Worm (Caenorhabditis elegans) whole organism, L4 larva: Measurements from ENCODE around the gene C07D8.5.
A peak's percentile ranks its signal among the peaks of the same experiment; 100 is the strongest.

Source experiments
- F49E8.2 ChIP-seq: sonication (generic microtip); optimal IDR thresholded peaks from 2 replicates; lab custom pipeline; 2016; ENCODE audit warnings: missing compliant biosample characterization, mild to moderate bottlenecking, missing genetic modification characterization, borderline replicate concordance
- ama-1 ChIP-seq: fragments of 150-350 bp; optimal IDR thresholded peaks from 2 replicates; lab custom pipeline; 2014; ENCODE audit warnings: inconsistent platforms, mixed read lengths
- attf-4 ChIP-seq: sonication (generic microtip); optimal IDR thresholded peaks from 3 replicates; lab custom pipeline; 2017; ENCODE audit warnings: missing biosample characterization, missing genetic modification characterization
- ceh-20 ChIP-seq: fragments of 200-800 bp; sonication (Bioruptor generic); IDR thresholded peaks from 2 replicates; pipeline ENCODE4 v1.3.6; 2022; ENCODE audit warnings: missing genetic modification reagents, missing genetic modification characterization, missing compliant biosample characterization
- ceh-32 ChIP-seq: sonication (generic microtip); optimal IDR thresholded peaks from 2 replicates; lab custom pipeline; 2016; ENCODE audit warnings: mild to moderate bottlenecking, missing genetic modification characterization, missing compliant biosample characterization; ENCODE audit not compliant: poor library complexity
- dmd-6 ChIP-seq: fragments of 200-800 bp; sonication (Bioruptor generic); IDR thresholded peaks from 2 replicates; pipeline ENCODE4 v1.3.6; 2022; ENCODE audit warnings: missing genetic modification reagents, missing genetic modification characterization, missing compliant biosample characterization
- egl-43 ChIP-seq: fragments of 200-800 bp; sonication (Bioruptor generic); IDR thresholded peaks from 2 replicates; pipeline ENCODE4 v1.3.6; 2022; ENCODE audit warnings: missing genetic modification reagents, missing genetic modification characterization, missing compliant biosample characterization
- hif-1 ChIP-seq, 2 experiments: sonication (generic microtip); optimal IDR thresholded peaks; 2 replicates each; lab custom pipeline; 2016 to 2017; ENCODE audit warnings: missing compliant biosample characterization in 2 of 2, missing genetic modification characterization in 2 of 2, missing genetic modification reagents in 2 of 2, missing genotype in 2 of 2, mild to moderate bottlenecking in 1 of 2
- hlh-11 ChIP-seq: fragments of 200-800 bp; sonication (Bioruptor generic); optimal IDR thresholded peaks from 2 replicates; lab custom pipeline; 2018; ENCODE audit warnings: mild to moderate bottlenecking, missing genetic modification characterization, missing compliant biosample characterization
- hlh-30 ChIP-seq: sonication (generic microtip); optimal IDR thresholded peaks from 2 replicates; lab custom pipeline; 2017; ENCODE audit warnings: antibody characterized with exemption, mild to moderate bottlenecking, missing genetic modification characterization, missing compliant biosample characterization; ENCODE audit not compliant: insufficient read depth
- hmg-1.1 ChIP-seq: fragments of 200-800 bp; sonication (Bioruptor generic); IDR thresholded peaks from 2 replicates; pipeline ENCODE4 v1.3.6; 2022; ENCODE audit warnings: missing genetic modification reagents, missing genetic modification characterization, missing compliant biosample characterization
- jun-1 ChIP-seq: fragments of 150-350 bp; optimal IDR thresholded peaks from 2 replicates; lab custom pipeline; 2014; ENCODE audit warnings: missing biosample characterization, missing genetic modification reagents, missing genetic modification characterization
- lin-1 ChIP-seq: fragments of 200-800 bp; sonication (Bioruptor generic); IDR thresholded peaks from 2 replicates; pipeline ENCODE4 v1.3.6; 2022; ENCODE audit warnings: missing genetic modification reagents, missing genetic modification characterization, missing compliant biosample characterization
- lin-15B ChIP-seq: fragments of 150-350 bp; sonication (generic microtip); optimal IDR thresholded peaks from 3 replicates; lab custom pipeline; 2014; ENCODE audit warnings: missing biosample characterization, missing genetic modification characterization
- lin-29 ChIP-seq: fragments of 200-800 bp; sonication (Bioruptor generic); IDR thresholded peaks from 2 replicates; pipeline ENCODE4 v1.3.6; 2022; ENCODE audit warnings: missing genetic modification reagents, missing genetic modification characterization, missing compliant biosample characterization
- lin-38 ChIP-seq: fragments of 200-800 bp; sonication (Bioruptor generic); IDR thresholded peaks from 2 replicates; pipeline ENCODE4 v1.3.6; 2022; ENCODE audit warnings: missing genetic modification reagents, missing genetic modification characterization, missing compliant biosample characterization
- lir-3 ChIP-seq: sonication (generic microtip); optimal IDR thresholded peaks from 2 replicates; lab custom pipeline; 2016; ENCODE audit warnings: mild to moderate bottlenecking, missing genetic modification characterization, missing compliant biosample characterization
- lsy-2 ChIP-seq, 2 experiments: fragments of 150-350 bp in 1 of 2; sonication (generic microtip) in 1 of 2; optimal IDR thresholded peaks; 2 replicates each; lab custom pipeline; 2014 to 2017; ENCODE audit warnings: missing biosample characterization in 2 of 2, missing genetic modification characterization in 2 of 2
- madf-5 ChIP-seq, 2 experiments: fragments of 200-800 bp; sonication (Bioruptor generic); IDR thresholded peaks; 2 replicates each; pipeline ENCODE4 v1.3.6; 2022; ENCODE audit warnings: missing compliant biosample characterization in 2 of 2, missing genetic modification characterization in 2 of 2
- madf-9 ChIP-seq: fragments of 200-800 bp; sonication (Bioruptor generic); conservative IDR thresholded peaks from 2 replicates; pipeline ENCODE4 v1.3.6; 2022; ENCODE audit warnings: missing genetic modification reagents, missing genetic modification characterization, missing compliant biosample characterization
- mdl-1 ChIP-seq, 2 experiments: fragments of 150-350 bp in 1 of 2; sonication (generic microtip) in 1 of 2; optimal IDR thresholded peaks; 2 replicates each; lab custom pipeline; 2014 to 2017; ENCODE audit warnings: missing biosample characterization in 2 of 2, missing genetic modification characterization in 2 of 2
- mdt-29 ChIP-seq: fragments of 200-800 bp; sonication (Bioruptor generic); IDR thresholded peaks from 2 replicates; pipeline ENCODE4 v1.3.6; 2022; ENCODE audit warnings: missing genetic modification reagents, missing genetic modification characterization, missing compliant biosample characterization
- mep-1 ChIP-seq: fragments of 150-350 bp; sonication (generic microtip); optimal IDR thresholded peaks from 3 replicates; lab custom pipeline; 2014; ENCODE audit warnings: missing biosample characterization, missing genetic modification characterization
- mes-2 ChIP-seq: sonication (generic microtip); optimal IDR thresholded peaks from 2 replicates; lab custom pipeline; 2016; ENCODE audit warnings: missing genotype, mild to moderate bottlenecking, missing genetic modification characterization, missing compliant biosample characterization; ENCODE audit not compliant: poor library complexity, severe bottlenecking
- mxl-2 ChIP-seq: fragments of 200-800 bp; sonication (Bioruptor generic); conservative IDR thresholded peaks from 2 replicates; pipeline ENCODE4 v1.3.6; 2022; ENCODE audit warnings: missing genetic modification reagents, missing genetic modification characterization, missing compliant biosample characterization
- nhr-10 ChIP-seq: fragments of 150-350 bp; optimal IDR thresholded peaks from 2 replicates; lab custom pipeline; 2014; ENCODE audit warnings: missing biosample characterization, missing genetic modification characterization
- nhr-11 ChIP-seq: fragments of 150-350 bp; optimal IDR thresholded peaks from 2 replicates; lab custom pipeline; 2014; ENCODE audit warnings: missing biosample characterization, missing genetic modification characterization
- nhr-111 ChIP-seq: fragments of 200-800 bp; sonication (Bioruptor generic); optimal IDR thresholded peaks from 2 replicates; lab custom pipeline; 2018; ENCODE audit warnings: mild to moderate bottlenecking, missing genetic modification characterization, missing compliant biosample characterization
- nhr-237 ChIP-seq: sonication (generic microtip); optimal IDR thresholded peaks from 2 replicates; lab custom pipeline; 2017; ENCODE audit warnings: missing biosample characterization, missing genetic modification characterization
- nhr-25 ChIP-seq: sonication (generic microtip); optimal IDR thresholded peaks from 2 replicates; lab custom pipeline; 2017; ENCODE audit warnings: missing genetic modification characterization, mild to moderate bottlenecking, missing compliant biosample characterization, antibody characterized with exemption, moderate library complexity, borderline replicate concordance; ENCODE audit not compliant: insufficient read depth
- nhr-28 ChIP-seq: fragments of 150-350 bp; optimal IDR thresholded peaks from 2 replicates; lab custom pipeline; 2014; ENCODE audit warnings: missing biosample characterization, missing genetic modification characterization
- nhr-48 ChIP-seq: sonication (generic microtip); optimal IDR thresholded peaks from 2 replicates; lab custom pipeline; 2016; ENCODE audit warnings: mild to moderate bottlenecking, missing genetic modification characterization, missing compliant biosample characterization
- nhr-76 ChIP-seq: fragments of 150-350 bp; optimal IDR thresholded peaks from 2 replicates; lab custom pipeline; 2014; ENCODE audit warnings: missing biosample characterization, missing genetic modification characterization
- nhr-77 ChIP-seq: fragments of 150-350 bp; optimal IDR thresholded peaks from 2 replicates; lab custom pipeline; 2014; ENCODE audit warnings: missing biosample characterization, missing genetic modification characterization
- php-3 ChIP-seq: fragments of 200-800 bp; sonication (Bioruptor generic); IDR thresholded peaks from 2 replicates; pipeline ENCODE4 v1.3.6; 2022; ENCODE audit warnings: missing genetic modification reagents, missing genetic modification characterization, missing compliant biosample characterization
- saeg-2 ChIP-seq: fragments of 200-800 bp; sonication (Bioruptor generic); IDR thresholded peaks from 2 replicates; pipeline ENCODE4 v1.3.6; 2022; ENCODE audit warnings: missing genetic modification reagents, missing genetic modification characterization, missing compliant biosample characterization
- spr-3 ChIP-seq: fragments of 200-800 bp; sonication (Bioruptor generic); optimal IDR thresholded peaks from 2 replicates; lab custom pipeline; 2018; ENCODE audit warnings: mild to moderate bottlenecking, missing genetic modification characterization, missing compliant biosample characterization
- unc-39 ChIP-seq: sonication (generic microtip); optimal IDR thresholded peaks from 2 replicates; lab custom pipeline; 2017; ENCODE audit warnings: missing biosample characterization, missing genetic modification characterization
- unc-62 ChIP-seq, 3 experiments: fragments of 150-350 bp in 1 of 3; sonication (generic microtip); optimal IDR thresholded peaks in 2 of 3; peaks in 1 of 3; 1 replicate in 1 of 3; 2 replicates in 2 of 3; lab custom pipeline; 2014 to 2017; ENCODE audit warnings: missing biosample characterization in 3 of 3, missing genetic modification characterization in 3 of 3, missing genetic modification reagents in 3 of 3, missing genotype in 1 of 3
- zag-1 ChIP-seq: fragments of 150-350 bp; optimal IDR thresholded peaks from 2 replicates; lab custom pipeline; 2014; ENCODE audit warnings: missing biosample characterization, missing genetic modification characterization
- zfp-3 ChIP-seq: fragments of 200-800 bp; sonication (Bioruptor generic); conservative IDR thresholded peaks from 2 replicates; pipeline ENCODE4 v1.3.6; 2022; ENCODE audit warnings: missing genetic modification reagents, missing genetic modification characterization, missing compliant biosample characterization
- zip-2 ChIP-seq: fragments of 150-350 bp; optimal IDR thresholded peaks from 2 replicates; lab custom pipeline; 2014; ENCODE audit warnings: missing biosample characterization, missing genetic modification characterization

Gene C07D8.5

ce11 chrX:7328065-7328564 lies 15.7 kb upstream of the C07D8.5 start:
- TF ChIP-seq zag-1 (tag; lab: Kevin White, UChicago) (no peak), zip-2 (tag; lab: Kevin White, UChicago) (no peak), attf-4 (tag; lab: Kevin White, UChicago) (no peak), mes-2 (tag; lab: Kevin White, UChicago) (no peak), nhr-11 (tag; lab: Kevin White, UChicago) (no peak), lin-15B (tag; lab: Kevin White, UChicago) (no peak), dmd-6 (GFP tag; lab: Robert Waterston, UW) (0 out of 2 replicates have a peak, but pooled peaks have one; percentile 7), nhr-77 (tag; lab: Kevin White, UChicago) (no peak), ceh-32 (tag; lab: Kevin White, UChicago) (no peak), unc-62 (GFP tag; optimal IDR thresholded peaks at IDR 0.05 in 1 of 2; lab: Kevin White, UChicago) (peak in 1 of 2 experiments; percentile 10), unc-62 (tag; optimal IDR thresholded peaks at IDR 0.05; lab: Kevin White, UChicago) (no peak), lin-29 (GFP tag; lab: Robert Waterston, UW) (no peak), lin-38 (GFP tag; lab: Robert Waterston, UW) (no peak)

DNA sequence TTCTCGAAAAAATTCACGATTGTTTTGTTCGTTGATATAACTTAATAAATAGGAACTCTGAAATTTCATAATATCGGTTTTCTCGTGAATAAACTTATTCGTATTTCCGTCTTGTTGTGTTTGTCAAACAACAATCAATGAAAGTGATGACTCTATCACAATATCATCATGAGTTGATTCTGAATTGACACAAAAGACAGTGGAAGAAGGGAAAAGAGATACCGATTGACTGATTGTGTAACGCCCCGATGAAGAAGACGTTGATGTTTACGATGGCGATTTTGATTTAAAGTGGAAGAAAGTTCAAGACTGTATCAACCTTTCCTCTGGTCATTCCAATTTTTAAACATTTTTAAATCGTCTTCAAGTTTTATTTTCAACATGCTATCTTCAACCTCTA lies 14.2 kb upstream of the C07D8.5 start, which contains the start of gene ttr-59:
TSS of gene ttr-59 (plus strand) at position 218 of the 400 bp plus-strand sequence.
- no peak for TF ChIP-seq zfp-3 (GFP tag; lab: Robert Waterston, UW)
- TF ChIP-seq ama-1 (lab: Kevin White, UChicago): peak; percentile 4
- TF ChIP-seq nhr-28: peak; percentile 5
- TF ChIP-seq hlh-30 (tag; lab: Kevin White, UChicago): peak; percentile 58

ce11 chrX:7330685-7331196 lies 13.1 kb upstream of the C07D8.5 start, which contains the start of gene ttr-30:
TSS of gene ttr-30 (plus strand) at chrX:7330949.
- TF ChIP-seq ceh-20 (GFP tag; lab: Robert Waterston, UW) (no peak), F49E8.2 (tag; lab: Kevin White, UChicago) (no peak), nhr-25 (tag; lab: Kevin White, UChicago) (peak; percentile 1)
- TF ChIP-seq, all 104 proteins: peak for 1

DNA sequence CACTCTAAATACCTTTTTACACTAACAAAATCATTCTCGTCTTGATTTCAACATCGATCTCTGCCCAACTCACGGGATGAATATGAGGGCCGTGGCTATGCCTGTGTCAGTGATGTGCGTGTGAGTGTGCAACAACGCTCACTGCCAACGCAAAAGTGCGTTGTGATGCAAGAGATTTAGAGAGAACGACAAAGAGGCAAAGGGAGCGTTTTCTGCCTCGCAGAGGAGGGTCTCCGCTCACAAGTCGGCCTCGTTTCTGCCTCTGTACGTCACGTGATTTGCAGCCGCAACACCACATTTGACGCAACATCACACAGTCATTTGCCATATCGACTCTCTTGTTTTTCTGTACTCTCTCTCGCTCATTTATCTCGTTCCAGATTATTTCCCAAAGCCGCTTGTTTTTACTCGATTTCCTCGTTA lies 9.5 kb upstream of the C07D8.5 start, which contains the start of gene epg-7:
TSS of gene epg-7 (plus strand) at position 413 of the 423 bp plus-strand sequence.
- peak in 1 of 2 experiments; percentile 100 for TF ChIP-seq unc-62 (GFP tag; optimal IDR thresholded peaks at IDR 0.05 in 1 of 2; lab: Kevin White, UChicago)
- no peak for TF ChIP-seq unc-62 (tag; optimal IDR thresholded peaks at IDR 0.05; lab: Kevin White, UChicago)
- peak; percentile 76; the same call in 1 of the 2 replicates for TF ChIP-seq zfp-3 (GFP tag; lab: Robert Waterston, UW)
- peak; percentile 95 for TF ChIP-seq hmg-1.1
- peak; percentile 23 to 86 for TF ChIP-seq hif-1 (tag; optimal IDR thresholded peaks at IDR 0.05; lab: Kevin White, UChicago)
- peak; percentile 80 to 93 for TF ChIP-seq lsy-2 (tag; optimal IDR thresholded peaks at IDR 0.05; lab: Kevin White, UChicago)
- no peak for TF ChIP-seq unc-39 (tag; lab: Kevin White, UChicago)
- TF ChIP-seq mep-1 (tag; lab: Kevin White, UChicago): peak; percentile 96
- TF ChIP-seq mdl-1 (tag; optimal IDR thresholded peaks at IDR 0.05; lab: Kevin White, UChicago): peak; percentile 80 to 96
- peak; percentile 67 for TF ChIP-seq madf-9
- TF ChIP-seq hlh-11 (tag; lab: Kevin White, UChicago): peak; percentile 97
- TF ChIP-seq lin-38 (GFP tag; lab: Robert Waterston, UW): peak; percentile 76
- TF ChIP-seq mdt-29: peak; percentile 80
- peak; percentile 100 for TF ChIP-seq hlh-30 (tag; lab: Kevin White, UChicago)
- TF ChIP-seq madf-5 (GFP tag; IDR thresholded peaks at IDR 0.05; lab: Robert Waterston, UW): 0 out of 4 replicates have a peak, but pooled peaks of 1 of the 2 experiments have one; percentile 59
- TF ChIP-seq lir-3 (tag; lab: Kevin White, UChicago): no peak
- TF ChIP-seq dmd-6 (GFP tag; lab: Robert Waterston, UW): peak; percentile 93
- TF ChIP-seq egl-43: peak; percentile 91
- peak; percentile 83 for TF ChIP-seq jun-1 (tag; lab: Kevin White, UChicago)
- no peak for TF ChIP-seq nhr-237
- TF ChIP-seq mxl-2: peak; percentile 72
- peak; percentile 79 for TF ChIP-seq saeg-2
- TF ChIP-seq nhr-48 (tag; lab: Kevin White, UChicago): peak; percentile 88
- peak; percentile 69 for TF ChIP-seq php-3 (GFP tag; lab: Robert Waterston, UW)
- no peak for TF ChIP-seq nhr-76
- peak; percentile 86 for TF ChIP-seq lin-1 (GFP tag; lab: Robert Waterston, UW)
- peak; percentile 37 for TF ChIP-seq nhr-10 (tag; lab: Kevin White, UChicago)
- no peak for TF ChIP-seq nhr-111
- peak; percentile 37 for TF ChIP-seq spr-3
